Fruit fly (Drosophila melanogaster) whole organism, prepupa: ENCODE measurements around the gene HIP-R.
A peak's percentile ranks its signal among the peaks of the same experiment; 100 is the strongest.
"Not testable (repeated sequence)": the region's sequence is repeated elsewhere in the genome, so short reads cannot be mapped to it uniquely, and the experiment has no call there.

Experiments
- Blimp-1 ChIP-seq: fragments of 200-800 bp; sonication (Bioruptor generic); optimal IDR thresholded peaks from 3 replicates; lab custom pipeline; 2017; ENCODE audit warnings: missing biosample characterization, missing genetic modification characterization, mild to moderate bottlenecking, moderate library complexity, missing genetic modification reagents
- CG10631 ChIP-seq: fragments of 200-800 bp; sonication (Bioruptor generic); optimal IDR thresholded peaks from 2 replicates; lab custom pipeline; 2016; ENCODE audit warnings: missing biosample characterization, missing genetic modification characterization
- CG10669 ChIP-seq: fragments of 200-800 bp; sonication (Bioruptor generic); optimal IDR thresholded peaks from 3 replicates; lab custom pipeline; 2018; ENCODE audit warnings: missing biosample characterization, mild to moderate bottlenecking, missing genetic modification characterization, moderate library complexity
- CG11294 ChIP-seq: fragments of 200-800 bp; sonication (Bioruptor generic); IDR thresholded peaks from 2 replicates; pipeline ENCODE4 v1.3.6; 2022; ENCODE audit warnings: missing biosample characterization, missing genetic modification characterization
- CG11762 ChIP-seq: fragments of 200-800 bp; sonication (Bioruptor generic); optimal IDR thresholded peaks from 3 replicates; lab custom pipeline; 2016; ENCODE audit warnings: missing biosample characterization, missing genetic modification characterization; ENCODE audit not compliant: insufficient read depth
- CG11902 ChIP-seq: fragments of 200-800 bp; sonication (Bioruptor generic); optimal IDR thresholded peaks from 3 replicates; lab custom pipeline; 2016; ENCODE audit warnings: missing biosample characterization, missing genetic modification characterization
- CG15336 ChIP-seq: fragments of 200-800 bp; sonication (Bioruptor generic); IDR thresholded peaks from 2 replicates; pipeline ENCODE4 v1.3.6; 2022; ENCODE audit warnings: missing biosample characterization, missing genetic modification characterization
- CG1621 ChIP-seq: fragments of 200-800 bp; sonication (Bioruptor generic); optimal IDR thresholded peaks from 3 replicates; lab custom pipeline; 2018; ENCODE audit warnings: missing biosample characterization, mild to moderate bottlenecking, missing genetic modification characterization
- CG16779 ChIP-seq: fragments of 200-800 bp; sonication (Bioruptor generic); optimal IDR thresholded peaks from 3 replicates; lab custom pipeline; 2017; ENCODE audit warnings: missing biosample characterization, mild to moderate bottlenecking, missing genetic modification characterization
- CG3032 ChIP-seq: fragments of 200-800 bp; optimal IDR thresholded peaks from 2 replicates; lab custom pipeline; 2019; ENCODE audit warnings: missing biosample characterization, mild to moderate bottlenecking, missing genetic modification characterization, moderate library complexity
- CG31627 ChIP-seq: fragments of 200-800 bp; sonication (Bioruptor generic); optimal IDR thresholded peaks from 3 replicates; lab custom pipeline; 2016; ENCODE audit warnings: missing biosample characterization, missing genetic modification characterization
- CG34406 ChIP-seq: fragments of 200-800 bp; sonication (Bioruptor generic); optimal IDR thresholded peaks from 3 replicates; lab custom pipeline; 2016; ENCODE audit warnings: missing biosample characterization, missing genetic modification characterization
- CG3919 ChIP-seq: fragments of 200-800 bp; sonication (Bioruptor generic); optimal IDR thresholded peaks from 3 replicates; lab custom pipeline; 2016; ENCODE audit warnings: missing biosample characterization, missing genetic modification characterization
- CG4318 ChIP-seq: fragments of 200-800 bp; sonication (Bioruptor generic); optimal IDR thresholded peaks from 3 replicates; lab custom pipeline; 2017; ENCODE audit warnings: missing biosample characterization, mild to moderate bottlenecking, missing genetic modification characterization
- CG6163 ChIP-seq: fragments of 200-800 bp; sonication (Bioruptor generic); IDR thresholded peaks from 3 replicates; pipeline ENCODE4 v1.3.6; 2022; ENCODE audit warnings: missing biosample characterization, missing genetic modification characterization
- CG6276 ChIP-seq: fragments of 200-800 bp; sonication (Bioruptor generic); optimal IDR thresholded peaks from 2 replicates; lab custom pipeline; 2017; ENCODE audit warnings: missing biosample characterization, mild to moderate bottlenecking, missing genetic modification characterization
- CG6792 ChIP-seq: fragments of 200-800 bp; sonication (Bioruptor generic); optimal IDR thresholded peaks from 3 replicates; lab custom pipeline; 2016; ENCODE audit warnings: missing biosample characterization, missing genetic modification characterization
- CG6808 ChIP-seq: fragments of 200-800 bp; sonication (Bioruptor generic); optimal IDR thresholded peaks from 3 replicates; lab custom pipeline; 2017; ENCODE audit warnings: missing biosample characterization, missing genetic modification characterization, mild to moderate bottlenecking, moderate library complexity, missing genetic modification reagents
- CG6854 ChIP-seq: fragments of 200-800 bp; sonication (Bioruptor generic); optimal IDR thresholded peaks from 2 replicates; lab custom pipeline; 2017; ENCODE audit warnings: missing biosample characterization, mild to moderate bottlenecking, missing genetic modification characterization
- CG7368 ChIP-seq: fragments of 200-800 bp; sonication (Bioruptor generic); optimal IDR thresholded peaks from 3 replicates; lab custom pipeline; 2016; ENCODE audit warnings: missing biosample characterization, missing genetic modification characterization
- CG8119 ChIP-seq: fragments of 200-800 bp; sonication (Bioruptor generic); IDR thresholded peaks from 3 replicates; pipeline ENCODE4 v1.3.6; 2022; ENCODE audit warnings: missing biosample characterization, missing genetic modification characterization
- CG8632 ChIP-seq: fragments of 200-800 bp; sonication (Bioruptor generic); optimal IDR thresholded peaks from 3 replicates; lab custom pipeline; 2016; ENCODE audit warnings: missing biosample characterization, missing genetic modification characterization
- Eip78C ChIP-seq: fragments of 200-800 bp; sonication (Bioruptor generic); peaks from one replicate; lab custom pipeline; 2016; ENCODE audit warnings: missing biosample characterization, missing genetic modification characterization
- Eip93F ChIP-seq: fragments of 200-800 bp; sonication (Bioruptor generic); optimal IDR thresholded peaks from 2 replicates; lab custom pipeline; 2016; ENCODE audit warnings: missing biosample characterization, mild to moderate bottlenecking, missing genetic modification characterization
- Ets21C ChIP-seq: fragments of 200-800 bp; sonication (Bioruptor generic); optimal IDR thresholded peaks from 3 replicates; lab custom pipeline; 2016; ENCODE audit warnings: missing biosample characterization, missing genetic modification characterization
- Ets96B ChIP-seq: fragments of 200-800 bp; optimal IDR thresholded peaks from 2 replicates; lab custom pipeline; 2019; ENCODE audit warnings: missing biosample characterization, mild to moderate bottlenecking, missing genetic modification characterization, moderate library complexity
- Gug ChIP-seq: fragments of 200-800 bp; sonication (Bioruptor generic); IDR thresholded peaks from 2 replicates; pipeline ENCODE4 v1.3.6; 2022; ENCODE audit warnings: missing biosample characterization, missing genetic modification characterization
- Hr38 ChIP-seq: sonication (Bioruptor generic); optimal IDR thresholded peaks from 2 replicates; lab custom pipeline; 2016; ENCODE audit warnings: missing biosample characterization, missing genetic modification characterization
- Hr39 ChIP-seq: fragments of 200-800 bp; sonication (Bioruptor generic); optimal IDR thresholded peaks from 2 replicates; lab custom pipeline; 2016; ENCODE audit warnings: missing biosample characterization, missing genetic modification characterization
- Hr4 ChIP-seq: fragments of 200-800 bp; sonication (Bioruptor generic); optimal IDR thresholded peaks from 3 replicates; lab custom pipeline; 2016; ENCODE audit warnings: missing biosample characterization, missing genetic modification characterization
- Lpt ChIP-seq: fragments of 200-800 bp; sonication (Bioruptor generic); optimal IDR thresholded peaks from 3 replicates; lab custom pipeline; 2016; ENCODE audit warnings: missing biosample characterization, missing genetic modification characterization
- Met ChIP-seq: fragments of 200-800 bp; sonication (Bioruptor generic); optimal IDR thresholded peaks from 3 replicates; lab custom pipeline; 2016; ENCODE audit warnings: missing biosample characterization, missing genetic modification characterization
- OdsH ChIP-seq: fragments of 200-800 bp; sonication (Bioruptor generic); optimal IDR thresholded peaks from 3 replicates; lab custom pipeline; 2016; ENCODE audit warnings: missing biosample characterization, missing genetic modification characterization
- Smox ChIP-seq: fragments of 200-800 bp; sonication (Bioruptor generic); optimal IDR thresholded peaks from 3 replicates; lab custom pipeline; 2016; ENCODE audit warnings: missing biosample characterization, missing genetic modification characterization
- Sox102F ChIP-seq: fragments of 200-800 bp; sonication (Bioruptor generic); optimal IDR thresholded peaks from 2 replicates; lab custom pipeline; 2016; ENCODE audit warnings: missing biosample characterization, mild to moderate bottlenecking, missing genetic modification characterization
- Sox14 ChIP-seq: fragments of 200-800 bp; sonication (Bioruptor generic); optimal IDR thresholded peaks from 3 replicates; lab custom pipeline; 2016; ENCODE audit warnings: missing biosample characterization, missing genetic modification characterization
- Sox15 ChIP-seq: fragments of 200-800 bp; sonication (Bioruptor generic); optimal IDR thresholded peaks from 3 replicates; lab custom pipeline; 2016; ENCODE audit warnings: missing biosample characterization, missing genetic modification characterization
- cyc ChIP-seq: fragments of 200-800 bp; sonication (Bioruptor generic); optimal IDR thresholded peaks from 3 replicates; lab custom pipeline; 2016; ENCODE audit warnings: missing biosample characterization, missing genetic modification characterization
- dac ChIP-seq: fragments of 200-800 bp; sonication (Bioruptor generic); optimal IDR thresholded peaks from 2 replicates; lab custom pipeline; 2017; ENCODE audit warnings: missing biosample characterization, mild to moderate bottlenecking, missing genetic modification characterization
- dsx ChIP-seq: fragments of 200-800 bp; optimal IDR thresholded peaks from 3 replicates; lab custom pipeline; 2019; ENCODE audit warnings: missing biosample characterization, mild to moderate bottlenecking, missing genetic modification characterization, moderate library complexity; ENCODE audit not compliant: poor library complexity, severe bottlenecking
- esn ChIP-seq: fragments of 200-800 bp; sonication (Bioruptor generic); optimal IDR thresholded peaks from 2 replicates; lab custom pipeline; 2016; ENCODE audit warnings: missing biosample characterization, mild to moderate bottlenecking, missing genetic modification characterization, moderate library complexity
- fd59A ChIP-seq: fragments of 200-800 bp; sonication (Bioruptor generic); optimal IDR thresholded peaks from 2 replicates; lab custom pipeline; 2017; ENCODE audit warnings: missing biosample characterization, mild to moderate bottlenecking, missing genetic modification characterization, missing genetic modification reagents
- fd85E ChIP-seq: fragments of 200-800 bp; sonication (Bioruptor generic); optimal IDR thresholded peaks from 3 replicates; lab custom pipeline; 2016; ENCODE audit warnings: missing biosample characterization, missing genetic modification characterization
- fkh ChIP-seq: fragments of 200-800 bp; sonication (Bioruptor generic); optimal IDR thresholded peaks from 3 replicates; lab custom pipeline; 2017; ENCODE audit warnings: missing biosample characterization, mild to moderate bottlenecking, missing genetic modification characterization, moderate library complexity
- lz ChIP-seq: fragments of 200-800 bp; sonication (Bioruptor generic); optimal IDR thresholded peaks from 3 replicates; lab custom pipeline; 2016; ENCODE audit warnings: missing biosample characterization, missing genetic modification characterization
- net ChIP-seq: fragments of 200-800 bp; sonication (Bioruptor generic); optimal IDR thresholded peaks from 3 replicates; lab custom pipeline; 2016; ENCODE audit warnings: missing biosample characterization, missing genetic modification characterization
- pdm3 ChIP-seq: fragments of 200-800 bp; sonication (Bioruptor generic); optimal IDR thresholded peaks from 3 replicates; lab custom pipeline; 2016; ENCODE audit warnings: missing biosample characterization, missing genetic modification characterization
- salr ChIP-seq, 2 experiments: fragments of 200-800 bp; sonication (Bioruptor generic); optimal IDR thresholded peaks; 3 replicates each; lab custom pipeline; 2016 to 2018; ENCODE audit warnings: missing biosample characterization in 2 of 2, missing genetic modification characterization in 2 of 2, mild to moderate bottlenecking in 1 of 2
- ss ChIP-seq, 2 experiments: fragments of 200-800 bp; sonication (Bioruptor generic); optimal IDR thresholded peaks; 2 replicates in 1 of 2; 3 replicates in 1 of 2; lab custom pipeline; 2017 to 2018; ENCODE audit warnings: mild to moderate bottlenecking in 2 of 2, missing biosample characterization in 2 of 2, missing genetic modification characterization in 2 of 2, moderate library complexity in 1 of 2
- svp ChIP-seq: fragments of 200-800 bp; sonication (Bioruptor generic); peaks from one replicate; lab custom pipeline; 2016; ENCODE audit warnings: missing biosample characterization, missing genetic modification characterization

HIP-R gene

dm6 chrX:3789769-3790168, at the start of gene HIP-R:
Gene HIP-R (plus strand): TSS chrX:3789969.
- not testable (repeated sequence) for TF ChIP-seq CG8119 (GFP tag; lab: Robert Waterston, UW); Sox15; Smox (GFP tag; lab: Kevin White, UChicago)

DNA sequence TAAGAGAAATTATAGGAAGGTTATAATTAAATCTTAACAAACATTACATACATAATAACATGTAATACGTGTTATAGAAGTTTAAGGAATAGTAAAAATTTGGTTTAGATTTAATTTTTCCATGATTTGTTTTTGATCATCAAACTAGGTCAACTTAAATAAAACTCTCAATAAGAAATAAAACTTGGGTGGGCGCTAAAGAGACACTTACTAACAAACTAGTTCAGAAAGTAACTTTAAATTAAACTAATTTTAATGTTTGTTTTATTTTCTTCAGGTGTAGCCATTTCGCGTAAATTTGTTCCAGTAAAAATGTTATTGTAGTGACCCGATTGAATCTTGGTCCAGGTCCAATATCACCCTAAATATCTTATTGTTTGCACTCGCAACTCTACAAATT, 49.5 kb upstream of the HIP-R start:
- TF ChIP-seq CG1621 (tag; lab: Kevin White, UChicago), result no peak
- TF ChIP-seq Sox14 (GFP tag; lab: Kevin White, UChicago), result peak; percentile 14
- TF ChIP-seq CG16779, result no peak
- no peak for TF ChIP-seq CG6808
- TF ChIP-seq CG6163, result peak; percentile 15; the same call in 1 of the 3 replicates
- no peak for TF ChIP-seq lz
- TF ChIP-seq net (GFP tag; lab: Kevin White, UChicago), result no peak
- TF ChIP-seq CG11762 (GFP tag; lab: Kevin White, UChicago), result no peak
- no peak for TF ChIP-seq CG3919
- TF ChIP-seq Sox15, result no peak
- no peak for TF ChIP-seq Hr38 (GFP tag; lab: Kevin White, UChicago)
- TF ChIP-seq Hr4 (GFP tag; lab: Kevin White, UChicago), result peak; percentile 78
- peak; percentile 16 for TF ChIP-seq Met (GFP tag; lab: Kevin White, UChicago)
- no peak for TF ChIP-seq Smox (GFP tag; lab: Kevin White, UChicago)
- peak; percentile 50 for TF ChIP-seq CG6276 (GFP tag; lab: Kevin White, UChicago)
- no peak for TF ChIP-seq CG7368 (GFP tag; lab: Kevin White, UChicago)
- no peak for TF ChIP-seq fkh (GFP tag; lab: Kevin White, UChicago)
- TF ChIP-seq CG10631 (GFP tag; lab: Kevin White, UChicago), result peak; percentile 28
- peak; percentile 59; the same call in 2 of the 3 replicates for TF ChIP-seq CG8119 (GFP tag; lab: Robert Waterston, UW)
- TF ChIP-seq Eip93F (GFP tag; lab: Kevin White, UChicago), result no peak
- no peak for TF ChIP-seq dsx (GFP tag; lab: Kevin White, UChicago)
- no peak for TF ChIP-seq fd59A
- no peak for TF ChIP-seq CG10669
- TF ChIP-seq Ets21C (GFP tag; lab: Kevin White, UChicago), result no peak
- no peak for TF ChIP-seq OdsH (GFP tag; lab: Kevin White, UChicago)
- no peak for TF ChIP-seq CG11902 (GFP tag; lab: Kevin White, UChicago)
- TF ChIP-seq svp (GFP tag; lab: Kevin White, UChicago), result no peak
- TF ChIP-seq Lpt (GFP tag; lab: Kevin White, UChicago), result no peak
- no peak for TF ChIP-seq CG6792 (GFP tag; lab: Kevin White, UChicago)
- peak; percentile 62; the same call in 1 of the 2 replicates for TF ChIP-seq CG15336 (GFP tag; lab: Robert Waterston, UW)
- TF ChIP-seq Sox102F (GFP tag; lab: Kevin White, UChicago), result no peak
- no peak for TF ChIP-seq CG11294 (GFP tag; lab: Robert Waterston, UW)
- TF ChIP-seq CG8632, result no peak
- TF ChIP-seq CG4318 (GFP tag; lab: Kevin White, UChicago), result peak; percentile 59
- TF ChIP-seq salr (GFP tag; optimal IDR thresholded peaks at IDR 0.05; lab: Kevin White, UChicago), result no peak
- no peak for TF ChIP-seq Gug
- TF ChIP-seq Eip78C (GFP tag; lab: Kevin White, UChicago), result peak; percentile 45
- TF ChIP-seq fd85E (GFP tag; lab: Kevin White, UChicago), result no peak
- no peak for TF ChIP-seq cyc (GFP tag; lab: Kevin White, UChicago)
- no peak for TF ChIP-seq Ets96B (tag; lab: Kevin White, UChicago)
- TF ChIP-seq ss (GFP tag; optimal IDR thresholded peaks at IDR 0.05; lab: Kevin White, UChicago), result no peak
- peak; percentile 38 for TF ChIP-seq CG34406
- no peak for TF ChIP-seq CG31627 (GFP tag; lab: Kevin White, UChicago)
- TF ChIP-seq esn (GFP tag; lab: Kevin White, UChicago), result no peak
- no peak for TF ChIP-seq Hr39 (GFP tag; lab: Kevin White, UChicago)
- no peak for TF ChIP-seq CG6854 (GFP tag; lab: Kevin White, UChicago)
- TF ChIP-seq pdm3 (GFP tag; lab: Kevin White, UChicago), result peak; percentile 6
- no peak for TF ChIP-seq dac (GFP tag; lab: Kevin White, UChicago)
- TF ChIP-seq CG3032 (tag; lab: Kevin White, UChicago), result no peak
- no peak for TF ChIP-seq Blimp-1 (GFP tag; lab: Kevin White, UChicago)
